Worm (Caenorhabditis elegans): ENCODE results near the gene nhr-66.

The nhr-66 gene

DNA sequence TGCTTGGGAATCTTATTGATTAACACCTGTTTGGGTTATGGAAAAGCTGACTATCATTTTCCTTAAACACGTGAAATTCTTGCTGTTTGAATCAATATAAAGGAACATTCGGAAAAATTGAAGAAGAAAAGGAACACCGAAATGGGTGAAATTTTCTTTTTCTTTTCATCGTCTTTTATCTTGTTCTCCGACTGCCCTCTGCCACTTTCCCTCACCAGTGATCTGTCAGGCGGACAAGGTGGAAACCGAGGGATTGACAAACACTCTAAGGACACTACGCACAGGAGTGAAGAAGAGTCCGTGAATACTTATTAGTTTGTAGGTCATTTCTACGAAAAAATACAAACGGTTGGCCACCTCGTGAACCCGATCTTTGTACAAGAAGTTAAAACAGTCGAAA lies 3.1 kb downstream of the nhr-66 start:
- TF ChIP-seq F13C5.2 (tag; optimal IDR thresholded peaks at IDR 0.05) (no peak), ets-7 (tag; optimal IDR thresholded peaks at IDR 0.05) (no peak), tbx-37 (GFP tag; conservative IDR thresholded peaks at IDR 0.05) (no peak), tra-4 (tag; optimal IDR thresholded peaks at IDR 0.05) (no peak), hnd-1 (tag; optimal IDR thresholded peaks at IDR 0.05) (no peak), ceh-36 (tag; optimal IDR thresholded peaks at IDR 0.05) (no peak), B0310.2 (tag; optimal IDR thresholded peaks at IDR 0.05) (no peak), sea-1 (GFP tag; conservative IDR thresholded peaks at IDR 0.05) (no peak), ceh-13 (GFP tag; optimal IDR thresholded peaks at IDR 0.05) (no peak), ama-1 (optimal IDR thresholded peaks at IDR 0.05) (no peak), hmbx-1 (tag; optimal IDR thresholded peaks at IDR 0.05) (no peak), pes-1 (GFP tag; IDR thresholded peaks at IDR 0.05) (no peak), scrt-1 (GFP tag; IDR thresholded peaks at IDR 0.05) (no peak), tbx-11 (GFP tag; IDR thresholded peaks at IDR 0.05) (no peak)

DNA sequence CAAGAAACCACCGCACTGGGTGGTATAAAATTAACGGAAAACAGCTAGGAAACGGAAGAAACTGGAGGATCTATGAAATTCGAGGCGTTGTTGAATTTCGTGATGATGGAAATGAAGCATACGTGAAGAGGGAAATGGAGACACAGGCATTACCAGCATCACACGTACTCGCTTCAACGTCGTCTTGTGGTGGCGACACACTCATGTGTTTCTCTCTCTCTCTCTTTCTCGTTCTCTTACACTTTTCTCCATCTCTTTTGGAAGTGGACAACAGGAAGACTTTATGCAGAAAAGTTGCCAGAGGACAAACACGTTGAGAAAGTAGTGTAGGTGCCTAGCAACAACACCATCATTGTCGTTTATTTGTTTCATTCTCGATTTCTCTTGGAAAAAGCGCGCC lies 4.0 kb downstream of the nhr-66 start:
- TF ChIP-seq hmbx-1 (tag; optimal IDR thresholded peaks at IDR 0.05) = no peak
- TF ChIP-seq pes-1 (GFP tag; IDR thresholded peaks at IDR 0.05) = no peak
- no peak for TF ChIP-seq ceh-13 (GFP tag; optimal IDR thresholded peaks at IDR 0.05)
- TF ChIP-seq tra-4 (tag; optimal IDR thresholded peaks at IDR 0.05) = no peak
- no peak for TF ChIP-seq F13C5.2 (tag; optimal IDR thresholded peaks at IDR 0.05)

DNA sequence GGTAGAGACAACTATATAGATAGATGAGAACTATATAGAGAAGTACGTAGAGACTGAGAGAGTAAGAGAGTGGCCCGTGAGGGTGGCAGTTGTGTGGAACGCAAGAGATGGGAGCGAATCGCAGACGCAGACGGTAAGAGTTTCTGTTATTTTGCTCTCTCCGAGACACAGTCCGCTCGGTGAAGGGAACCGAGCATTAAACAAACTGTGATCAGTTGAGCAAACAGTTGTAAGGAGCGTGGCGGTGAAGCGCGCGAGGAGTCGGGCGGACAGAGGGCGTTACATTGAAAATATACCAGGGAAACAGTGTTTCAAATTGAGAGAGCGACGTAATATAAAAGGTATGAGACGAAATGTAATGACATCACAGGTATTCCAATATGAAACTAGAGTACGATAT lies 6.9 kb downstream of the nhr-66 start:
- TF ChIP-seq B0310.2 (tag; optimal IDR thresholded peaks at IDR 0.05) (peak; percentile 25), F13C5.2 (tag; optimal IDR thresholded peaks at IDR 0.05) (peak; percentile 1), scrt-1 (GFP tag; IDR thresholded peaks at IDR 0.05) (no peak)

DNA sequence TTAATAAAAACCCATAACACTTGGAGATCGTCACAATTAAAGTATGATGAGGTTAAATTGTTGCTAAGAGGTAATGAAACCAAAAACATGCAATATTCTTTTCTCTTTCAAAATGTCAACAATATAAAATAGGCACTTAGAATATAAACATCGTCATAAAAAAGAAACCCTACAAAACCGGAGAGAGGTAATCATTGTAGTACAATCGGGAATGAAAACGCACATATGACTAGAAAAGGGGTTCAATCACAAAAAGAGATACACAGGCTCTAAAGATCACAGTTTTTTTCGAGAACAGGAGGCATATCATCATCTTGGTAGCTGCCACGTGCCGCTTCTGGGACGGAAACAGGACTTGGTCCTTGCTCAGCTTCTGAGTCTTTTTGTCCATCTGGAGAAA lies 9.9 kb downstream of the nhr-66 start:
- TF ChIP-seq F13C5.2 (tag; optimal IDR thresholded peaks at IDR 0.05) (no peak), aly-1 (tag; optimal IDR thresholded peaks at IDR 0.05) (no peak), hnd-1 (tag; optimal IDR thresholded peaks at IDR 0.05) (no peak), B0310.2 (tag; optimal IDR thresholded peaks at IDR 0.05) (no peak), hmg-4 (GFP tag; optimal IDR thresholded peaks at IDR 0.05) (no peak), ceh-13 (GFP tag; optimal IDR thresholded peaks at IDR 0.05) (no peak)

DNA sequence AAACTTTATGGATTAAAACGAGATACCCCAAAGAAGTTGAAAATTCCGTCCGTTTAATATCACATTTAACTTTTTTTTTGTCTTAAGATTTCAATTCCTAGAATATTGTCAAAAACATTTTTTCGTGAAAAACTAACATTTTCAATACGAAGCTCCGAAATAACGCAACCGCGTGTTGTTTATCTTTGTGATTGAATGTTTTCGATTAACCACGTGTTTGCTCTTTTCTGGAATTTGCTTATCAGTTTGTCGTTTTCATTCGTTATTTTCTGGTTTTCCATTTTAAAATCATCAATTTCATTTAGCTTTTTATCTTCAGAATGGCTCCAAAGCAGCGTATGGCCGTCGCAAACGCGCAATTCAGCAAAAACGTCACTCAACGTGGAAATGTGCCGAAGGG lies 11.0 kb downstream of the nhr-66 start, which contains the start of gene serp-1.2:
Gene serp-1.2 (plus strand): TSS at position 318 of the 400 bp plus-strand sequence.
- TF ChIP-seq sea-1 (GFP tag; conservative IDR thresholded peaks at IDR 0.05) (no peak), flt-1 (GFP tag; IDR thresholded peaks at IDR 0.05) (no peak), ceh-13 (GFP tag; optimal IDR thresholded peaks at IDR 0.05) (no peak), tbx-37 (GFP tag; conservative IDR thresholded peaks at IDR 0.05) (no peak), aly-1 (tag; optimal IDR thresholded peaks at IDR 0.05) (no peak), hnd-1 (tag; optimal IDR thresholded peaks at IDR 0.05) (no peak), F13C5.2 (tag; optimal IDR thresholded peaks at IDR 0.05) (no peak), pes-1 (GFP tag; IDR thresholded peaks at IDR 0.05) (no peak)

DNA sequence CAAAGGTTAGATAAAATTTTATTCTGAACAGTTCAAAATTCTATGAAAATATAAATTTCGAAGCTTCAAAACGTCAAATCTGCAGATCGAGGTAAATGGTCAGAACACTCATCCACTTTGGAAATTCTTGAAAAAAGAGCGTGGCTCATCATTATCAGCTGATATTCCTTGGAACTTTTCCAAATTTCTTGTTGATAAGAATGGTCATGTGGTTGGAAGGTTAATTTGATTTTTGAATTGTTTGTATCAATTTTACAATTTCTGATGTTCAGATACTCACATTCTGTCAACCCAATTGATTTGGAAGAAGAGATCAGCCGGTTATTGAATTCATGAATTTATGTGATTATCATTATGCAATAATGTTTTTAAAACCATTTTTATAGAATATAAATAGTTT lies 13.3 kb downstream of the nhr-66 start:
- TF ChIP-seq sea-1 (GFP tag; conservative IDR thresholded peaks at IDR 0.05) (no peak), ama-1 (optimal IDR thresholded peaks at IDR 0.05) (no peak), flt-1 (GFP tag; IDR thresholded peaks at IDR 0.05) (no peak), pes-1 (GFP tag; IDR thresholded peaks at IDR 0.05) (no peak), B0310.2 (tag; optimal IDR thresholded peaks at IDR 0.05) (no peak), scrt-1 (GFP tag; IDR thresholded peaks at IDR 0.05) (no peak), hmg-4 (GFP tag; optimal IDR thresholded peaks at IDR 0.05) (no peak), ceh-36 (tag; optimal IDR thresholded peaks at IDR 0.05) (no peak), hmbx-1 (tag; optimal IDR thresholded peaks at IDR 0.05) (no peak), tbx-37 (GFP tag; conservative IDR thresholded peaks at IDR 0.05) (no peak), tbx-11 (GFP tag; IDR thresholded peaks at IDR 0.05) (no peak)

DNA sequence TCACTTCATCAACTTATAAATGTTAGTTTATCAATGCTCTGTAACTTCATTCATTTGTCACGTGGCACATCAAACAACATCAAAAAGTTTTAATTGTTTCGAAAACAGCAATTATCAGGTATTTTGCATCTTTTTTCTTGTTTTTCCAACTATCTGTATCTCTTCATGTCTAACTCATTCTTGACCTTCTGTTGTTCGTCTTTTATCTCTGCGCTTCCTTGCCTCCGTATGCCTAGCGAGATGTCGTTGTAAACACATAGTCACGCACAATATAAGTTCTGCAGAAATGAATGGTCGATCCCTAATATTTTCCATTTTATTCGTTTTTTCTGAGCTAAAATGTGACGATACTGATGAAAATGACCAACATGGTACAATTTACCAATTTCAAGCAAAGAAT lies 14.5 kb downstream of the nhr-66 start, which contains the start of gene gpx-6:
Gene gpx-6 (plus strand): TSS at position 257 of the 400 bp plus-strand sequence.
- TF ChIP-seq sea-1 (GFP tag; conservative IDR thresholded peaks at IDR 0.05) (no peak), hmbx-1 (tag; optimal IDR thresholded peaks at IDR 0.05) (no peak), tbx-11 (GFP tag; IDR thresholded peaks at IDR 0.05) (no peak), ets-7 (tag; optimal IDR thresholded peaks at IDR 0.05) (no peak), ama-1 (optimal IDR thresholded peaks at IDR 0.05) (no peak)

DNA sequence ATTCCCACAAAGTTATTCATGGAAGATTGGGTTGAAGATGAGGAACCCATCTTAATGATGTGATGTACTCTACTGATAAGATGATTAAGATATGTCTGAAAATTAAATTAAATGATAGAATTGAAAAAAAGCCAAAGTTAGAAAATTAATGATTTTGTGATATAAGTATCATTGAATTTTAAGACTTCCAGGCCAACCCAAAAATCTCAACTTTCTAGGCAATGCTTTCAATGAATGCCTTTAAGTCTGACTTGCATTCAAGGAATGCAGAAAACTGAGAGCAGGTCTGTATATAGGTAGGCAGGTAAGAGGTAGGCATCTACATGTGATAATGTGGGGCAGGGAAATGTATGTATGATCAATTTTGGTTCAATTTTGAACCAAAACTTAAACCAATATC lies 16.4 kb downstream of the nhr-66 start, which contains the start of gene ocr-2:
Gene ocr-2 (minus strand): TSS at position 101 of the 400 bp plus-strand sequence.
- TF ChIP-seq ceh-36 (tag; optimal IDR thresholded peaks at IDR 0.05) (no peak), sea-1 (GFP tag; conservative IDR thresholded peaks at IDR 0.05) (no peak), hmg-4 (GFP tag; optimal IDR thresholded peaks at IDR 0.05) (no peak), B0310.2 (tag; optimal IDR thresholded peaks at IDR 0.05) (no peak), tbx-37 (GFP tag; conservative IDR thresholded peaks at IDR 0.05) (no peak), F13C5.2 (tag; optimal IDR thresholded peaks at IDR 0.05) (no peak), pes-1 (GFP tag; IDR thresholded peaks at IDR 0.05) (no peak), flt-1 (GFP tag; IDR thresholded peaks at IDR 0.05) (no peak), hmbx-1 (tag; optimal IDR thresholded peaks at IDR 0.05) (no peak), hnd-1 (tag; optimal IDR thresholded peaks at IDR 0.05) (no peak), ama-1 (optimal IDR thresholded peaks at IDR 0.05) (no peak), tbx-11 (GFP tag; IDR thresholded peaks at IDR 0.05) (no peak), ceh-13 (GFP tag; optimal IDR thresholded peaks at IDR 0.05) (no peak), aly-1 (tag; optimal IDR thresholded peaks at IDR 0.05) (no peak), ets-7 (tag; optimal IDR thresholded peaks at IDR 0.05) (no peak), scrt-1 (GFP tag; IDR thresholded peaks at IDR 0.05) (no peak)

DNA sequence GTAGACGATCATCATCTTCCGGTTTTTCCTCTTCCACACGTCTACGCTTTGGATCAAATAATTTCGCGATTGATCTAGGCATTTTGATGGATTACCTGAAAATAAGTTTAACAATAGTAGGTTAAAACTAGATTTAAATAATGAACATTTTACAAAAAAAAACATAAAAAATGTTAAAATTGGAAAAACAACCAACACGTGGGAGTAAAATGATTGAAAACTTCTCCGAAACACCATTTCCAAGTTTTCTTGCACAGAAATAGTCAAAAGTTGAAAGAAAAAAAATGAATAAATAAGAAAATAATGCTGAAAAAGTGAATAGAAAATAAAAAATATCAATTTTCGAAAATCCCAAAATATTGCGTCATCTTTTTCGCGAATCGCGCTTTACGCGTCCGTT lies 24.7 kb downstream of the nhr-66 start, which contains the start of gene C07G1.7:
Gene C07G1.7 (minus strand): TSS at position 101 of the 400 bp plus-strand sequence.
- no peak for TF ChIP-seq ama-1 (optimal IDR thresholded peaks at IDR 0.05)
- no peak for TF ChIP-seq F13C5.2 (tag; optimal IDR thresholded peaks at IDR 0.05)
- TF ChIP-seq ceh-36 (tag; optimal IDR thresholded peaks at IDR 0.05) = no peak
- no peak for TF ChIP-seq ets-7 (tag; optimal IDR thresholded peaks at IDR 0.05)
- no peak for TF ChIP-seq hmbx-1 (tag; optimal IDR thresholded peaks at IDR 0.05)
- no peak for TF ChIP-seq hnd-1 (tag; optimal IDR thresholded peaks at IDR 0.05)
- TF ChIP-seq flt-1 (GFP tag; IDR thresholded peaks at IDR 0.05) = no peak
- TF ChIP-seq scrt-1 (GFP tag; IDR thresholded peaks at IDR 0.05) = no peak
- no peak for TF ChIP-seq tbx-37 (GFP tag; conservative IDR thresholded peaks at IDR 0.05)
- TF ChIP-seq aly-1 (tag; optimal IDR thresholded peaks at IDR 0.05) = no peak
- TF ChIP-seq sea-1 (GFP tag; conservative IDR thresholded peaks at IDR 0.05) = no peak
- TF ChIP-seq tra-4 (tag; optimal IDR thresholded peaks at IDR 0.05) = no peak
- TF ChIP-seq pes-1 (GFP tag; IDR thresholded peaks at IDR 0.05) = no peak
- TF ChIP-seq B0310.2 (tag; optimal IDR thresholded peaks at IDR 0.05) = no peak
- no peak for TF ChIP-seq hmg-4 (GFP tag; optimal IDR thresholded peaks at IDR 0.05)
- TF ChIP-seq ceh-13 (GFP tag; optimal IDR thresholded peaks at IDR 0.05) = no peak
